Worm (Caenorhabditis elegans) whole organism, L1 larva: ENCODE data around the gene F58G6.7.

ENCODE experiments used
- aly-2 ChIP-seq: fragments of 150-350 bp; optimal IDR thresholded peaks from 2 replicates; lab custom pipeline; 2014; ENCODE audit warnings: missing biosample characterization, missing genetic modification characterization
- ama-1 ChIP-seq: fragments of 150-350 bp; optimal IDR thresholded peaks from 2 replicates; lab custom pipeline; 2014
- ceh-82 ChIP-seq, 3 experiments: fragments of 150-350 bp in 1 of 3; sonication (generic microtip) in 2 of 3; optimal IDR thresholded peaks; 2 replicates each; lab custom pipeline; 2014 to 2017; ENCODE audit warnings: missing biosample characterization in 3 of 3, missing genetic modification characterization in 3 of 3
- ces-1 ChIP-seq: fragments of 150-350 bp; optimal IDR thresholded peaks from 2 replicates; lab custom pipeline; 2014; ENCODE audit warnings: missing biosample characterization, missing genetic modification reagents, missing genetic modification characterization
- elt-2 ChIP-seq: sonication (generic microtip); optimal IDR thresholded peaks from 2 replicates; lab custom pipeline; 2016; ENCODE audit warnings: missing genetic modification characterization, mild to moderate bottlenecking, inconsistent platforms, missing compliant biosample characterization, missing genetic modification reagents
- elt-3 ChIP-seq, 6 experiments: fragments of 150-350 bp in 1 of 6; sonication (generic microtip); optimal IDR thresholded peaks; 2 replicates each; lab custom pipeline; 2017 to 2018; ENCODE audit warnings: missing biosample characterization in 6 of 6, missing genetic modification characterization in 6 of 6, inconsistent platforms in 1 of 6
- fkh-8 ChIP-seq: sonication (generic microtip); optimal IDR thresholded peaks from 2 replicates; lab custom pipeline; 2016; ENCODE audit warnings: mild to moderate bottlenecking, missing genetic modification characterization, missing compliant biosample characterization
- lin-14 ChIP-seq: fragments of 200-800 bp; sonication (Bioruptor generic); optimal IDR thresholded peaks from 2 replicates; lab custom pipeline; 2018; ENCODE audit warnings: mild to moderate bottlenecking, missing genetic modification characterization, moderate library complexity, missing compliant biosample characterization
- lin-15B ChIP-seq: fragments of 150-350 bp; sonication (generic microtip); optimal IDR thresholded peaks from 3 replicates; lab custom pipeline; 2014; ENCODE audit warnings: missing biosample characterization, missing genetic modification characterization
- lin-39 ChIP-seq: fragments of 150-350 bp; optimal IDR thresholded peaks from 2 replicates; lab custom pipeline; 2014; ENCODE audit warnings: missing biosample characterization, missing genetic modification reagents, missing genetic modification characterization
- lsy-2 ChIP-seq, 2 experiments: fragments of 150-350 bp; optimal IDR thresholded peaks; 2 replicates each; lab custom pipeline; 2014; ENCODE audit warnings: missing biosample characterization in 2 of 2, missing genetic modification characterization in 2 of 2
- pqm-1 ChIP-seq: sonication (generic microtip); optimal IDR thresholded peaks from 3 replicates; lab custom pipeline; 2017; ENCODE audit warnings: missing biosample characterization, missing genetic modification characterization

DNA sequence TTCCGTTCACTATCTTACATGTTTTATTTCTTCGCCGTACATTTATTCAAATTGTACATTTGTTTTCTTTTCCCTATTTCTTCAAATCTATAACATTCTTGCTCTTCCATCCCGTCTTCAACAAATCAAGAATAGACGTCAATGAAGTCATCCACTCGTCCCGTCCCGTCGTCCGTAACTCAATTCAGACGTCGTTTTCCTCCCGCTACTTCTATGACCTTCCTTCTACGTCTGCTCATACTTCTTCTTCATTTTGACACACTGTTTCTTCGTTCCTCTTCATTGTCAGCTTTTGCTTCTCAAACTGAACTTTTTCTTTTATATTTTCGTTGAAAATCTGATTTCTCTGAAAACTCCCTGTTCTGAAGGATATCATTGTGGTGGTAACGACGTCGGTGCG lies 5.9 kb downstream of the F58G6.7 start:
- TF ChIP-seq lin-15B (no peak), ces-1 (no peak), lin-39 (tag; lab: Kevin White, UChicago) (no peak), ceh-82 (tag; optimal IDR thresholded peaks at IDR 0.05; lab: Kevin White, UChicago) (no peak), pqm-1 (tag; lab: Kevin White, UChicago) (no peak), ama-1 (lab: Kevin White, UChicago) (no peak), lsy-2 (tag; optimal IDR thresholded peaks at IDR 0.05; lab: Kevin White, UChicago) (no peak), elt-2 (tag; lab: Kevin White, UChicago) (no peak), fkh-8 (tag; lab: Kevin White, UChicago) (no peak), lin-14 (GFP tag; lab: Kevin White, UChicago) (peak; percentile 28), elt-3 (tag; optimal IDR thresholded peaks at IDR 0.05; lab: Kevin White, UChicago) (no peak), aly-2 (no peak)
